Fruit fly (Drosophila melanogaster): ENCODE measurements around the gene CG7914.

Gene CG7914

DNA sequence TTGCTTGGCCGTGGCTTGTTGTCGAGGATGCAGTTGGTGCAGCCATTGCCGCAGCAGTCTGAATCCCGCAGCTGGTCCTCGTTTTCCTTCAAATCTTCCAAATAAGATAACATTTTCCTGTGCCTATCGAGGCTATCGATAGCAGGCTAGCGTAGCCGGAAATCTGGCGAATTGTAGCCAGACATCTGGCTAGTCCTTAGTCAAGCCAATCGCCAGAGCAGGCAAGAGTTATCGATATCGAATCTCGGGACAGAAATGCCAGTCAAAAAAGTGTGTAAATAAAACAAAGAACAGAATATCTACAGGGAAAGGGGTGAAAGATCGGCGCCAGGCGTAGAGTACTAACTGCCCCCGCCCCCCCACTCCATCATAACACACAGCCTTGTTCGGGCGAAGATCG, at the start of gene CG7914, which contains the start of gene CG14194:
Gene CG7914, minus strand, starts transcription at position 113 of the 400 bp plus-strand sequence.
Gene CG14194, plus strand, starts transcription at position 220 of the 400 bp plus-strand sequence.
- no peak for TF ChIP-seq CG17806 (tag; optimal IDR thresholded peaks at IDR 0.05)
- TF ChIP-seq EcR (GFP tag; optimal IDR thresholded peaks at IDR 0.05): peak; percentile 18

DNA sequence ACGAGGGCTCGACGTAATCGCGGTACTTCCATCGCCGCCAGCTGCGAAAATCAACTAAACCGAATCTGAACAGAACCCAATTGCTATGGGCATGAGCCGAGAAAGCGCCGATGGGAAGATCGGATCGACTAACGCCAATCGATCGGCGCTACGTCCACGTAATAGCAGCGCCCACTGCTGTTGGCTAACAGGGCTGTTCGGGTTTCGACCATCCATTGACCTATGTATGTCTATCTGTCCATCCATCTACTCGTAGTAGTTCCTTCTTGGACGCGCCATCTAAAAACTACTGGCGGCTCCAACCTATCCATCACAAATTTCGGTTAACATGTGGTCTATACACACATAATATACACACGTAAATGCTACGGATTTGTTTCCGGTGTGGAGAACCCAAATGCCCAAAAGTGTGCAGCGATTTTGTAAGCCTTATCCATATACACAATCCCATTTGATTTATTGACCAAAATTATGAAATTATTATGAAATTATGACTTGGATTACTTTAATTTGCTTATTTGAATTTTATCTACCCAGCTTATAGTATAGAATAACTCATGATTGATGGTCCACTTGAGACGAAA, 48.6 kb upstream of the CG7914 start, which contains the start of gene CG14196:
Gene CG14196, minus strand, starts transcription at position 51 of the 584 bp plus-strand sequence.
- no peak for TF ChIP-seq CG17806 (tag; optimal IDR thresholded peaks at IDR 0.05)
- TF ChIP-seq CG32121 (GFP tag; IDR thresholded peaks at IDR 0.05): no peak
- no peak for TF ChIP-seq CG12605 (GFP tag; IDR thresholded peaks at IDR 0.05)

DNA sequence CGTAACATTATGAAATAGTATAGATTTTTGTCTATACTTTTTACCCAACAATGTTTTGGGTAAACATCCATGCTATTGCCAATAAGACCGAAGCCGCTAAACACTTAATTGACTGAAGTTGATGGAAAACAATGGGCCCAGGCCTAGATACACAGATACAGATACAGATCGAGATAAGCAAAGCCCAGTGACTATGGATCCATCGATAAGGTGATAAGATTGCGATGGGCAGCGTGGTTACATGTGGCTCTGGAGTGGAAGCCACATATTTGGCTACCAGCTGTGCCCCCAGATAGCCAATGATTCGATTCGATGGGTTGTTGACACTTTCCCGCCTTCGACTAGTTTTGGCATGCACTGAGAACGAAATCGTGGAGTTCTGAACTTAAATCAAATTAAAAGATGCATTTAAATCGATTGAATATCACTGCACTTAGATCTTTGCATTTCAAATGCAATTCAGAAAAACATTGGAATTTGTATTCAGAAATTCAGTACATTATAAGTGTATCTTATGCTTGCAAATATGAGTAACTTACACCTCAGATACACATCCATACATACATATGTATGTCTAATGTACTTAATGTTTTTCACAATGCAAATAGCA, 47.1 kb upstream of the CG7914 start:
- TF ChIP-seq CG34367 (tag; optimal IDR thresholded peaks at IDR 0.05): no peak
- TF ChIP-seq CG8159 (tag; optimal IDR thresholded peaks at IDR 0.05): no peak
- TF ChIP-seq EcR (GFP tag; optimal IDR thresholded peaks at IDR 0.05): no peak
- no peak for TF ChIP-seq gl (tag; optimal IDR thresholded peaks at IDR 0.05)
- TF ChIP-seq Ets98B (GFP tag; IDR thresholded peaks at IDR 0.05): no peak
- TF ChIP-seq rn (GFP tag; IDR thresholded peaks at IDR 0.05): no peak
- TF ChIP-seq Pif1A (GFP tag; optimal IDR thresholded peaks at IDR 0.05): no peak

DNA sequence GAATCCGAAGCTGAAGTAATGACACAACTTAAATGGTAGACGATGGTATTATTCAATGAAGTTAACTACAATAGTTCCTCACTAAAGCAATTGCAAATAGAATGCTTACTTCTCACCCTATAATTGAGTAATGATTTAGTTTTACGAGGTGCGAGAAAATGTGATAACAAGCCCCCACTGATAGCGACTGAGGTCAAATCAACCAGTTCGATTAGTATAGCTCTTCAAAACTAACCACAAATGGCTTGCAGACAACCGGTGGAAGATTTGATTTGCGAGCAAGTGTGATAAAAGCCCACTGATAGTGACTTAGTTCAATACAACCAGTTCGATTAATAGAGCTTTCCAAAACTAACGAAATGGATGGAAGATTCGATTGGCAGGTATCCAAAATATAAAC, 46.1 kb upstream of the CG7914 start:
- TF ChIP-seq EcR (GFP tag; optimal IDR thresholded peaks at IDR 0.05) (no peak), Snoo (tag; optimal IDR thresholded peaks at IDR 0.05) (no peak), rn (GFP tag; IDR thresholded peaks at IDR 0.05) (no peak), Ets98B (GFP tag; IDR thresholded peaks at IDR 0.05) (no peak), CG10348 (GFP tag; IDR thresholded peaks at IDR 0.05) (no peak), CG4496 (GFP tag; IDR thresholded peaks at IDR 0.05) (no peak), CG8301 (tag; optimal IDR thresholded peaks at IDR 0.05) (no peak), CG13204 (GFP tag; optimal IDR thresholded peaks at IDR 0.05) (no peak), CG12605 (GFP tag; IDR thresholded peaks at IDR 0.05) (no peak), CG9948 (tag; optimal IDR thresholded peaks at IDR 0.05) (no peak), CG15710 (tag; optimal IDR thresholded peaks at IDR 0.05) (no peak)

DNA sequence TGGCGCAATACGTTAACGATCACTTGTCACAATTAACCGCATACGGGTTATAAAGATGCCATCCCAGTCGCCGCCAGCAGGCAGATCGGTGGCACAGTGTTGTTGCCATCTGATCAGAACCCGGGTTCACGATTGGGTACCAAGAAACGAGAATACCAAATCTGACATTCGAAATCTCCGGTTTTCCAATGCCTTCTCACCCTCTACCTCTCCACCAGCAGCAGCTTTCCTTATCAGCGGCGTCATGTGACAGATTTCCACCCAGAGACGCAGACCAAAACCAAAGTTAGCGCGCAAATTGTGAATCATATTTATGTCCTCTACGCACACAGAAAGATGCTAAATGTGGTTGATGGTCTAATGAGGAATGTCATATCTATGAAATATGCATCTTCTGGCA, 45.4 kb upstream of the CG7914 start:
- TF ChIP-seq rn (GFP tag; IDR thresholded peaks at IDR 0.05) (no peak), CG32121 (GFP tag; IDR thresholded peaks at IDR 0.05) (no peak), CG14655 (GFP tag; optimal IDR thresholded peaks at IDR 0.05) (no peak), CG17806 (tag; optimal IDR thresholded peaks at IDR 0.05) (no peak), CG10348 (GFP tag; IDR thresholded peaks at IDR 0.05) (no peak)

DNA sequence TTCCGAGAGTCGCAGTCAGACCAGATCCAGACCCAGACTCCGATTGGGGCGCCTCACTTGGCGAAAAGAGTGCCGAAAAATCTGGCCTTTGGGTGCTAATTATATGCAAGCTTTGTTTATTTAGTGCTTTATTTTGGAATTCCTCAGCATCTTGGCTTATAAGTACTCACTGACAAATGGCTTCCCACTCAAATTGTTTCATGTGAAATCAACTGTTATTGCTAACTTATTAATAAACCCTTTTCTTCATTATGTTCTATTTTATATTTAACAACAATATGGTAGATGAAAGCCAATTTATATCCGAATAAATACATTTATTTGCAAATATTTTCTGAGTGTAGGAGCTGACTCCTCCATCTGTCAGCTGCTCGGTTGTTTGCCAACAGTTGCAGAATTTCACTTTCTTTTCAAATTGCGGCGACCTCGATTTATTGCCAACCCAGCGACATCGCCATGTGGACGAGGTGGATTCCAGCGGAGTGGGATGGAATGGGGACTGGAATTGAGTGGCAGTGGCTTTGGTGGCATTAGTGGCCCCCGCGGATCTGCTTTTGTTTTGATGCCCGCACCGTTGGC, 36.7 kb upstream of the CG7914 start:
- TF ChIP-seq fd96Ca (GFP tag; IDR thresholded peaks at IDR 0.05) (0 out of 3 replicates have a peak, but pooled peaks have one; percentile 31), CG13204 (GFP tag; optimal IDR thresholded peaks at IDR 0.05) (no peak), Snoo (tag; optimal IDR thresholded peaks at IDR 0.05) (no peak), CG10348 (GFP tag; IDR thresholded peaks at IDR 0.05) (no peak), Pif1A (GFP tag; optimal IDR thresholded peaks at IDR 0.05) (peak; percentile 74), CG4496 (GFP tag; IDR thresholded peaks at IDR 0.05) (no peak), CG8301 (tag; optimal IDR thresholded peaks at IDR 0.05) (peak; percentile 82), Ets98B (GFP tag; IDR thresholded peaks at IDR 0.05) (peak; percentile 42; the same call in 1 of the 2 replicates), EcR (GFP tag; optimal IDR thresholded peaks at IDR 0.05) (no peak), gl (tag; optimal IDR thresholded peaks at IDR 0.05) (no peak), CG14655 (GFP tag; optimal IDR thresholded peaks at IDR 0.05) (peak; percentile 79), CG12605 (GFP tag; IDR thresholded peaks at IDR 0.05) (0 out of 2 replicates have a peak, but pooled peaks have one; percentile 11), CG9948 (tag; optimal IDR thresholded peaks at IDR 0.05) (no peak), D1 (tag; optimal IDR thresholded peaks at IDR 0.05) (peak; percentile 45), CG32121 (GFP tag; IDR thresholded peaks at IDR 0.05) (no peak), CG15710 (tag; optimal IDR thresholded peaks at IDR 0.05) (peak; percentile 49), CG8159 (tag; optimal IDR thresholded peaks at IDR 0.05) (peak; percentile 66), rn (GFP tag; IDR thresholded peaks at IDR 0.05) (no peak), CG17806 (tag; optimal IDR thresholded peaks at IDR 0.05) (peak; percentile 51), Pif1B (GFP tag; optimal IDR thresholded peaks at IDR 0.05) (peak; percentile 54), CG34367 (tag; optimal IDR thresholded peaks at IDR 0.05) (peak; percentile 20)

DNA sequence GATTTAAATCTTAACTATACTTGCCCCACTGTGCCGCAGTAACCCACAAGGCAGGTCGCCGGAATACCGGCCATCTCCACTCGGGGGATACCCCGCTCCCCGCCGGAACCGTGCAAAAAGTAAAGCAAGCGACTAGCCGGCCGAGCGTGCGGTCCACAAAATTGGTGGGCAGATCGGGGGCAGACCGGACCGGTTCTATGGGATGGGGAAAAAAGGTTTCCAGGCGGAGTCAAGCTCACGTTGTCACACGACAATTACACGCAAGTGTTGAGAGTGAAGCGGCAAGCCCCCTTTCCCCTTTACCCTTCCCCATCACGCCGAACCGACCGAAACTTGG, 32.0 kb upstream of the CG7914 start:
- TF ChIP-seq rn (GFP tag; IDR thresholded peaks at IDR 0.05): no peak
- TF ChIP-seq CG14655 (GFP tag; optimal IDR thresholded peaks at IDR 0.05): no peak
- TF ChIP-seq Ets98B (GFP tag; IDR thresholded peaks at IDR 0.05): no peak
- TF ChIP-seq D1 (tag; optimal IDR thresholded peaks at IDR 0.05): no peak
- peak; percentile 74 for TF ChIP-seq CG4496 (GFP tag; IDR thresholded peaks at IDR 0.05)
- no peak for TF ChIP-seq CG15710 (tag; optimal IDR thresholded peaks at IDR 0.05)
- TF ChIP-seq CG8159 (tag; optimal IDR thresholded peaks at IDR 0.05): no peak
- peak; percentile 93 for TF ChIP-seq CG13204 (GFP tag; optimal IDR thresholded peaks at IDR 0.05)
- TF ChIP-seq CG17806 (tag; optimal IDR thresholded peaks at IDR 0.05): no peak
- no peak for TF ChIP-seq Pif1B (GFP tag; optimal IDR thresholded peaks at IDR 0.05)
- no peak for TF ChIP-seq Snoo (tag; optimal IDR thresholded peaks at IDR 0.05)
- no peak for TF ChIP-seq CG12605 (GFP tag; IDR thresholded peaks at IDR 0.05)
- TF ChIP-seq CG32121 (GFP tag; IDR thresholded peaks at IDR 0.05): 0 out of 2 replicates have a peak, but pooled peaks have one; percentile 12
- TF ChIP-seq CG34367 (tag; optimal IDR thresholded peaks at IDR 0.05): no peak
- peak; percentile 35 for TF ChIP-seq EcR (GFP tag; optimal IDR thresholded peaks at IDR 0.05)
- TF ChIP-seq CG9948 (tag; optimal IDR thresholded peaks at IDR 0.05): no peak
- TF ChIP-seq Pif1A (GFP tag; optimal IDR thresholded peaks at IDR 0.05): no peak
- 0 out of 2 replicates have a peak, but pooled peaks have one; percentile 28 for TF ChIP-seq CG10348 (GFP tag; IDR thresholded peaks at IDR 0.05)
- TF ChIP-seq CG8301 (tag; optimal IDR thresholded peaks at IDR 0.05): no peak
- TF ChIP-seq gl (tag; optimal IDR thresholded peaks at IDR 0.05): no peak
- TF ChIP-seq fd96Ca (GFP tag; IDR thresholded peaks at IDR 0.05): no peak
